Worm (Caenorhabditis elegans): ENCODE measurements around the gene ace-4.

DNA sequence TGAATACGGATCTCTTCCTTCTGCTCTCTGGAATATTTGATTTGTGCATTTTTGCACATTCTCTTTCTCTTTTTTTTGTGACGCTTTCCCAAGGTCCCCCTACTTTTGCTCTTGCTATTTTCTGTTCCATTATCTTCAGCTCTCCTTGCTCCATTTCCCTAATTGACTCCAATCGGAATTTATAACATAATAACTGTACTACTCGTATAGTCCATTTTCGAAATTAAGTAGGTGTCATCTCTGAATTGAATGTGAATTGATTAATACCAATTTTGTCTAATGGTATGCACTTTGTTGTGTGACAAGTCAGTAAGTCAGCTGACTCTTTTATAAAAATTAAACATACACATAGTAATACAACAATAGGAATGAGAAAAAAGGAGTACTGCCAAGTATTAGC is 1.9 kb upstream of the ace-4 start:
- no peak for TF ChIP-seq T20F7.1 (GFP tag; optimal IDR thresholded peaks at IDR 0.05)
- TF ChIP-seq Y75B8A.6 (GFP tag; IDR thresholded peaks at IDR 0.05), result no peak
- no peak for TF ChIP-seq lin-38 (GFP tag; IDR thresholded peaks at IDR 0.05)
- TF ChIP-seq aly-2 (tag; optimal IDR thresholded peaks at IDR 0.05), result no peak
- TF ChIP-seq nhr-76 (tag; optimal IDR thresholded peaks at IDR 0.05), result no peak
- no peak for TF ChIP-seq dpl-1 (GFP tag; optimal IDR thresholded peaks at IDR 0.05)
- no peak for TF ChIP-seq ama-1 (optimal IDR thresholded peaks at IDR 0.05)
